Fruit fly (Drosophila melanogaster): ENCODE results near the gene sNPF.

The sNPF gene

dm6 chr2L:20086295-20087096, 58.8 kb downstream of the sNPF start (continued):
- TF ChIP-seq CG15073 (GFP tag; optimal IDR thresholded peaks at IDR 0.05) (peak; percentile 40), usp (GFP tag; optimal IDR thresholded peaks at IDR 0.05) (no peak), Sox102F (GFP tag; optimal IDR thresholded peaks at IDR 0.05) (peak; percentile 88), trem (tag; optimal IDR thresholded peaks at IDR 0.05) (peak; percentile 71), vfl (GFP tag; optimal IDR thresholded peaks at IDR 0.05) (peak; percentile 11), CG11504 (tag; optimal IDR thresholded peaks at IDR 0.05) (peak; percentile 86), HLH3B (GFP tag; IDR thresholded peaks at IDR 0.05) (peak; percentile 84), Trl (optimal IDR thresholded peaks at IDR 0.05) (no peak), Trl (GFP tag; optimal IDR thresholded peaks at IDR 0.05) (peak; percentile 81), stc (GFP tag; IDR thresholded peaks at IDR 0.05) (peak; percentile 92), CG31365 (tag; optimal IDR thresholded peaks at IDR 0.05) (peak; percentile 35), CG30020 (tag; optimal IDR thresholded peaks at IDR 0.05) (no peak), bab2 (GFP tag; optimal IDR thresholded peaks at IDR 0.05) (peak; percentile 85), CG16863 (GFP tag; optimal IDR thresholded peaks at IDR 0.05) (peak; percentile 90), Hand (GFP tag; optimal IDR thresholded peaks at IDR 0.05) (peak; percentile 62), mam (GFP tag; optimal IDR thresholded peaks at IDR 0.05) (peak; percentile 63), pzg (GFP tag; optimal IDR thresholded peaks at IDR 0.05) (no peak), BEAF-32 (GFP tag; optimal IDR thresholded peaks at IDR 0.05) (no peak), Scr (GFP tag; IDR thresholded peaks at IDR 0.05; ENCODE audit: partially characterized antibody) (no peak), CG8359 (GFP tag; optimal IDR thresholded peaks at IDR 0.05; ENCODE audit: borderline replicate concordance) (peak; percentile 56), Adf1 (GFP tag; IDR thresholded peaks at IDR 0.05) (peak; percentile 90), CG17568 (GFP tag; optimal IDR thresholded peaks at IDR 0.05) (peak; percentile 81), Pdp1 (GFP tag; optimal IDR thresholded peaks at IDR 0.05) (peak; percentile 85 to 93), Ets65A (GFP tag) (peak; percentile 91), knrl (GFP tag; IDR thresholded peaks at IDR 0.05; ENCODE audit: partially characterized antibody) (no peak; the same call in 2 of the 3 replicates), E2f1 (GFP tag; IDR thresholded peaks at IDR 0.05) (peak; percentile 78), salm (tag; optimal IDR thresholded peaks at IDR 0.05) (peak; percentile 73), CG14050 (GFP tag; IDR thresholded peaks at IDR 0.05) (peak; percentile 82), gfzf (GFP tag; optimal IDR thresholded peaks at IDR 0.05) (no peak), CG6689 (GFP tag; IDR thresholded peaks at IDR 0.05) (peak; percentile 89), CG6791 (GFP tag; IDR thresholded peaks at IDR 0.05; ENCODE audit: partially characterized antibody) (no peak), CG2199 (GFP tag; IDR thresholded peaks at IDR 0.05) (peak; percentile 79; the same call in 1 of the 3 replicates), crp (GFP tag; optimal IDR thresholded peaks at IDR 0.05) (peak in 1 of 2 experiments; percentile 51), pho (GFP tag; optimal IDR thresholded peaks at IDR 0.05) (peak; percentile 81), shn (GFP tag; optimal IDR thresholded peaks at IDR 0.05) (peak; percentile 47), CG3847 (GFP tag; IDR thresholded peaks at IDR 0.05) (peak; percentile 51), al (GFP tag; IDR thresholded peaks at IDR 0.05) (no peak), p53 (GFP tag; optimal IDR thresholded peaks at IDR 0.05) (peak; percentile 69), zfh1 (GFP tag; IDR thresholded peaks at IDR 0.05) (peak; percentile 88), CG8290 (GFP tag; optimal IDR thresholded peaks at IDR 0.05) (peak; percentile 27), CG8290 (tag; optimal IDR thresholded peaks at IDR 0.05) (peak; percentile 21 to 63), Mad (GFP tag; optimal IDR thresholded peaks at IDR 0.05) (peak; percentile 74), CG13775 (GFP tag; optimal IDR thresholded peaks at IDR 0.05) (peak; percentile 61), ash1 (GFP tag; optimal IDR thresholded peaks at IDR 0.05) (no peak), gcm2 (GFP tag; optimal IDR thresholded peaks at IDR 0.05) (peak; percentile 84), dmrt11E (tag; optimal IDR thresholded peaks at IDR 0.05) (peak; percentile 80), NfI (GFP tag; optimal IDR thresholded peaks at IDR 0.05) (peak; percentile 78), dm (GFP tag; optimal IDR thresholded peaks at IDR 0.05) (peak; percentile 78), CG6654 (GFP tag; optimal IDR thresholded peaks at IDR 0.05) (peak; percentile 75)

All from whole organism, embryonic.